Fruit fly (Drosophila melanogaster): ENCODE results near the gene msl-2.

DNA sequence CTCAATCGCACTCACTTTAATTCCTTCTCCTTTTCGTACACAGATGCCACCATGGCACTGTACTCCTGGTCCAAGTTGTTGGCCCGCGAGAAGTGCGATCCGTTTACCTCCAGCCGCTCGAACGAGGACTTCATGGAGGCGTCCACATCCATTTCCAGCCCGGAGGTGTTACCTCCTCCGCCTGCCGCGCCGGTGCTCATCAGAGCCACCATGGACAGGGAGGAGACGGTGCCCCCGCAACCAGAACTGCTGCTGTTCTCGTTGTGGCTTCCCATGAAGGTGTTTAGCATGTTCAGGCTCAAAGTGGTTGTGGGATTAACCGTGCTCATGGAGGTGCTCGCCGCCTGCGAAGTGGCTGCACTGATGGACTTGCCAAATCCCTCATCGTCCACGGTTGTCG, 29.6 kb upstream of the msl-2 start:
- no peak for TF ChIP-seq CG7045 (GFP tag; optimal IDR thresholded peaks at IDR 0.05)
- no peak for TF ChIP-seq Crg-1 (GFP tag; optimal IDR thresholded peaks at IDR 0.05)
- TF ChIP-seq Clk (GFP tag; optimal IDR thresholded peaks at IDR 0.05): no peak
- TF ChIP-seq CG1620 (GFP tag; optimal IDR thresholded peaks at IDR 0.05): no peak
- no peak for TF ChIP-seq kay (GFP tag; ENCODE audit: borderline replicate concordance)
- TF ChIP-seq Hr96 (GFP tag; optimal IDR thresholded peaks at IDR 0.05): no peak
- TF ChIP-seq Mnt (GFP tag; optimal IDR thresholded peaks at IDR 0.05): no peak
- TF ChIP-seq CG33017 (tag; optimal IDR thresholded peaks at IDR 0.05): no peak
- no peak for TF ChIP-seq CG12768 (GFP tag; optimal IDR thresholded peaks at IDR 0.05)
- TF ChIP-seq pad (GFP tag; optimal IDR thresholded peaks at IDR 0.05): no peak

All from whole organism, adult.